Fruit fly (Drosophila melanogaster) whole organism, prepupa: ENCODE data around the gene Tmep.
A peak's percentile ranks its signal among the peaks of the same experiment; 100 is the strongest.

ENCODE experiments used
- CG10631 ChIP-seq: fragments of 200-800 bp; sonication (Bioruptor generic); optimal IDR thresholded peaks from 2 replicates; lab custom pipeline; 2016; ENCODE audit warnings: missing biosample characterization, missing genetic modification characterization
- CG10669 ChIP-seq: fragments of 200-800 bp; sonication (Bioruptor generic); optimal IDR thresholded peaks from 3 replicates; lab custom pipeline; 2018; ENCODE audit warnings: missing biosample characterization, mild to moderate bottlenecking, missing genetic modification characterization, moderate library complexity
- CG11294 ChIP-seq: fragments of 200-800 bp; sonication (Bioruptor generic); IDR thresholded peaks from 2 replicates; pipeline ENCODE4 v1.3.6; 2022; ENCODE audit warnings: missing biosample characterization, missing genetic modification characterization
- CG11762 ChIP-seq: fragments of 200-800 bp; sonication (Bioruptor generic); optimal IDR thresholded peaks from 3 replicates; lab custom pipeline; 2016; ENCODE audit warnings: missing biosample characterization, missing genetic modification characterization; ENCODE audit not compliant: insufficient read depth
- CG11902 ChIP-seq: fragments of 200-800 bp; sonication (Bioruptor generic); optimal IDR thresholded peaks from 3 replicates; lab custom pipeline; 2016; ENCODE audit warnings: missing biosample characterization, missing genetic modification characterization
- CG15336 ChIP-seq: fragments of 200-800 bp; sonication (Bioruptor generic); IDR thresholded peaks from 2 replicates; pipeline ENCODE4 v1.3.6; 2022; ENCODE audit warnings: missing biosample characterization, missing genetic modification characterization
- CG3032 ChIP-seq: fragments of 200-800 bp; optimal IDR thresholded peaks from 2 replicates; lab custom pipeline; 2019; ENCODE audit warnings: missing biosample characterization, mild to moderate bottlenecking, missing genetic modification characterization, moderate library complexity
- CG31627 ChIP-seq: fragments of 200-800 bp; sonication (Bioruptor generic); optimal IDR thresholded peaks from 3 replicates; lab custom pipeline; 2016; ENCODE audit warnings: missing biosample characterization, missing genetic modification characterization
- CG32006 ChIP-seq: fragments of 200-800 bp; sonication (Bioruptor generic); optimal IDR thresholded peaks from 3 replicates; lab custom pipeline; 2017; ENCODE audit warnings: missing biosample characterization, mild to moderate bottlenecking, missing genetic modification characterization
- CG34406 ChIP-seq: fragments of 200-800 bp; sonication (Bioruptor generic); optimal IDR thresholded peaks from 3 replicates; lab custom pipeline; 2016; ENCODE audit warnings: missing biosample characterization, missing genetic modification characterization
- CG4318 ChIP-seq: fragments of 200-800 bp; sonication (Bioruptor generic); optimal IDR thresholded peaks from 3 replicates; lab custom pipeline; 2017; ENCODE audit warnings: missing biosample characterization, mild to moderate bottlenecking, missing genetic modification characterization
- CG6163 ChIP-seq: fragments of 200-800 bp; sonication (Bioruptor generic); IDR thresholded peaks from 3 replicates; pipeline ENCODE4 v1.3.6; 2022; ENCODE audit warnings: missing biosample characterization, missing genetic modification characterization
- CG6276 ChIP-seq: fragments of 200-800 bp; sonication (Bioruptor generic); optimal IDR thresholded peaks from 2 replicates; lab custom pipeline; 2017; ENCODE audit warnings: missing biosample characterization, mild to moderate bottlenecking, missing genetic modification characterization
- CG6808 ChIP-seq: fragments of 200-800 bp; sonication (Bioruptor generic); optimal IDR thresholded peaks from 3 replicates; lab custom pipeline; 2017; ENCODE audit warnings: missing biosample characterization, missing genetic modification characterization, mild to moderate bottlenecking, moderate library complexity, missing genetic modification reagents
- CG8319 ChIP-seq: fragments of 200-800 bp; sonication (Bioruptor generic); optimal IDR thresholded peaks from 3 replicates; lab custom pipeline; 2016; ENCODE audit warnings: missing biosample characterization, missing genetic modification characterization
- CG8632 ChIP-seq: fragments of 200-800 bp; sonication (Bioruptor generic); optimal IDR thresholded peaks from 3 replicates; lab custom pipeline; 2016; ENCODE audit warnings: missing biosample characterization, missing genetic modification characterization
- CG9139 ChIP-seq: fragments of 200-800 bp; sonication (Bioruptor generic); optimal IDR thresholded peaks from 3 replicates; lab custom pipeline; 2017; ENCODE audit warnings: missing biosample characterization, mild to moderate bottlenecking, missing genetic modification characterization
- Eip75B ChIP-seq: fragments of 200-800 bp; sonication (Bioruptor generic); optimal IDR thresholded peaks from 3 replicates; lab custom pipeline; 2016; ENCODE audit warnings: missing biosample characterization, missing genetic modification characterization
- Ets21C ChIP-seq: fragments of 200-800 bp; sonication (Bioruptor generic); optimal IDR thresholded peaks from 3 replicates; lab custom pipeline; 2016; ENCODE audit warnings: missing biosample characterization, missing genetic modification characterization
- Ets96B ChIP-seq: fragments of 200-800 bp; optimal IDR thresholded peaks from 2 replicates; lab custom pipeline; 2019; ENCODE audit warnings: missing biosample characterization, mild to moderate bottlenecking, missing genetic modification characterization, moderate library complexity
- Gug ChIP-seq: fragments of 200-800 bp; sonication (Bioruptor generic); IDR thresholded peaks from 2 replicates; pipeline ENCODE4 v1.3.6; 2022; ENCODE audit warnings: missing biosample characterization, missing genetic modification characterization
- Hr38 ChIP-seq: sonication (Bioruptor generic); optimal IDR thresholded peaks from 2 replicates; lab custom pipeline; 2016; ENCODE audit warnings: missing biosample characterization, missing genetic modification characterization
- Hr39 ChIP-seq: fragments of 200-800 bp; sonication (Bioruptor generic); optimal IDR thresholded peaks from 2 replicates; lab custom pipeline; 2016; ENCODE audit warnings: missing biosample characterization, missing genetic modification characterization
- Lpt ChIP-seq: fragments of 200-800 bp; sonication (Bioruptor generic); optimal IDR thresholded peaks from 3 replicates; lab custom pipeline; 2016; ENCODE audit warnings: missing biosample characterization, missing genetic modification characterization
- Met ChIP-seq: fragments of 200-800 bp; sonication (Bioruptor generic); optimal IDR thresholded peaks from 3 replicates; lab custom pipeline; 2016; ENCODE audit warnings: missing biosample characterization, missing genetic modification characterization
- Smox ChIP-seq: fragments of 200-800 bp; sonication (Bioruptor generic); optimal IDR thresholded peaks from 3 replicates; lab custom pipeline; 2016; ENCODE audit warnings: missing biosample characterization, missing genetic modification characterization
- Sox102F ChIP-seq: fragments of 200-800 bp; sonication (Bioruptor generic); optimal IDR thresholded peaks from 2 replicates; lab custom pipeline; 2016; ENCODE audit warnings: missing biosample characterization, mild to moderate bottlenecking, missing genetic modification characterization
- Sox14 ChIP-seq: fragments of 200-800 bp; sonication (Bioruptor generic); optimal IDR thresholded peaks from 3 replicates; lab custom pipeline; 2016; ENCODE audit warnings: missing biosample characterization, missing genetic modification characterization
- achi ChIP-seq: fragments of 200-800 bp; sonication (Bioruptor generic); optimal IDR thresholded peaks from 3 replicates; lab custom pipeline; 2016; ENCODE audit warnings: missing biosample characterization, missing genetic modification characterization
- acj6 ChIP-seq: fragments of 200-800 bp; sonication (Bioruptor generic); optimal IDR thresholded peaks from 3 replicates; lab custom pipeline; 2016; ENCODE audit warnings: missing biosample characterization, missing genetic modification characterization
- cyc ChIP-seq: fragments of 200-800 bp; sonication (Bioruptor generic); optimal IDR thresholded peaks from 3 replicates; lab custom pipeline; 2016; ENCODE audit warnings: missing biosample characterization, missing genetic modification characterization
- dsx ChIP-seq: fragments of 200-800 bp; optimal IDR thresholded peaks from 3 replicates; lab custom pipeline; 2019; ENCODE audit warnings: missing biosample characterization, mild to moderate bottlenecking, missing genetic modification characterization, moderate library complexity; ENCODE audit not compliant: poor library complexity, severe bottlenecking
- eg ChIP-seq: fragments of 200-800 bp; sonication (Bioruptor generic); IDR thresholded peaks from 3 replicates; pipeline ENCODE4 v1.3.6; 2022; ENCODE audit warnings: missing biosample characterization, missing genetic modification characterization
- esn ChIP-seq: fragments of 200-800 bp; sonication (Bioruptor generic); optimal IDR thresholded peaks from 2 replicates; lab custom pipeline; 2016; ENCODE audit warnings: missing biosample characterization, mild to moderate bottlenecking, missing genetic modification characterization, moderate library complexity
- fd59A ChIP-seq: fragments of 200-800 bp; sonication (Bioruptor generic); optimal IDR thresholded peaks from 2 replicates; lab custom pipeline; 2017; ENCODE audit warnings: missing biosample characterization, mild to moderate bottlenecking, missing genetic modification characterization, missing genetic modification reagents
- fkh ChIP-seq: fragments of 200-800 bp; sonication (Bioruptor generic); optimal IDR thresholded peaks from 3 replicates; lab custom pipeline; 2017; ENCODE audit warnings: missing biosample characterization, mild to moderate bottlenecking, missing genetic modification characterization, moderate library complexity
- lz ChIP-seq: fragments of 200-800 bp; sonication (Bioruptor generic); optimal IDR thresholded peaks from 3 replicates; lab custom pipeline; 2016; ENCODE audit warnings: missing biosample characterization, missing genetic modification characterization
- net ChIP-seq: fragments of 200-800 bp; sonication (Bioruptor generic); optimal IDR thresholded peaks from 3 replicates; lab custom pipeline; 2016; ENCODE audit warnings: missing biosample characterization, missing genetic modification characterization
- pdm3 ChIP-seq: fragments of 200-800 bp; sonication (Bioruptor generic); optimal IDR thresholded peaks from 3 replicates; lab custom pipeline; 2016; ENCODE audit warnings: missing biosample characterization, missing genetic modification characterization
- spab ChIP-seq: fragments of 200-800 bp; sonication (Bioruptor generic); optimal IDR thresholded peaks from 2 replicates; lab custom pipeline; 2017; ENCODE audit warnings: missing biosample characterization, mild to moderate bottlenecking, missing genetic modification characterization, missing genetic modification reagents
- ss ChIP-seq, 2 experiments: fragments of 200-800 bp; sonication (Bioruptor generic); optimal IDR thresholded peaks; 2 replicates in 1 of 2; 3 replicates in 1 of 2; lab custom pipeline; 2017 to 2018; ENCODE audit warnings: mild to moderate bottlenecking in 2 of 2, missing biosample characterization in 2 of 2, missing genetic modification characterization in 2 of 2, moderate library complexity in 1 of 2
- svp ChIP-seq: fragments of 200-800 bp; sonication (Bioruptor generic); peaks from one replicate; lab custom pipeline; 2016; ENCODE audit warnings: missing biosample characterization, missing genetic modification characterization
- topi ChIP-seq: fragments of 200-800 bp; sonication (Bioruptor generic); optimal IDR thresholded peaks from 3 replicates; lab custom pipeline; 2016; ENCODE audit warnings: missing biosample characterization, missing genetic modification characterization
- vri ChIP-seq: fragments of 200-800 bp; sonication (Bioruptor generic); optimal IDR thresholded peaks from 3 replicates; lab custom pipeline; 2016; ENCODE audit warnings: missing biosample characterization, mild to moderate bottlenecking, missing genetic modification characterization

The Tmep gene

DNA sequence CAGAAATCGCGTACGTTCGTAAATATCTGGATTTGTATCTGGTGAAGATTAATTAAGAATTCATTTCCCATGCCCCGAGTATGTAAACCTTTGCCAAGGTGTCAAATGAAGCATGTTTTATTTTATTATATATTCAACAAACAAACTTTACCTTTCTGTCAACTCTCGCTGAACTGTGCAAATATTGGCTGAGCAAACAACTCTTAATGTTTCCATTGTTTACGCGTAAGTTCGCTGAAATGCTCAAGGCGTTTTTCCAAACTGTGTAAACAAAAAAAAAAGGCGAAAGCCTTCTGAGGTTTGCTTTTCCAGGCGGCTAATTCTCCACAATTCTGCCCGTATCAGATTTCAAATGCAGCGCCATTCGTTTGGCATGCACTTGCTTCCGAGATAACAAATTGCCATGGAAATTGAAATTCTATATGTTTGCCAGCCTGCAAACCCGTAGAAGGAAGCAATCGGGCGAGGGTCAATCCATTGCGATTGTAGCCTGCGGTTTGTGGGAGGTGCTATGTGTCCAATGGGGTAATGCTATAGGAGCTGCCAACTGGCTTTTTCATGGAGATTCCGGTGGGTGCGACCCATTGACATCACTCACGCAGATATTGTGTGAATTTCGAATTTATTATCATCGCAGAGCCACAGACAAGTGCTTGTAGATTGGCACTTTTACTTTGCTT is 22.9 kb downstream of the Tmep start (continued):
- peak; percentile 50 for TF ChIP-seq Ets96B (tag; lab: Kevin White, UChicago)
- peak; percentile 50 for TF ChIP-seq Sox14 (GFP tag; lab: Kevin White, UChicago)
- TF ChIP-seq CG3032: peak; percentile 71
- peak; percentile 70 for TF ChIP-seq acj6
- peak; percentile 30 for TF ChIP-seq CG32006 (GFP tag; lab: Kevin White, UChicago)
- TF ChIP-seq CG34406 (GFP tag; lab: Kevin White, UChicago): peak; percentile 85
- peak; percentile 82 for TF ChIP-seq CG6808
- TF ChIP-seq vri: peak; percentile 97
- TF ChIP-seq Sox102F (GFP tag; lab: Kevin White, UChicago): peak; percentile 89
- peak; percentile 42 for TF ChIP-seq Lpt (GFP tag; lab: Kevin White, UChicago)
- TF ChIP-seq CG6163 (GFP tag; lab: Robert Waterston, UW): peak; percentile 90
- TF ChIP-seq CG8632 (GFP tag; lab: Kevin White, UChicago): peak; percentile 85
- peak; percentile 49; the same call in 2 of the 3 replicates for TF ChIP-seq eg
- TF ChIP-seq CG8319 (GFP tag; lab: Kevin White, UChicago): peak; percentile 73
- no peak for TF ChIP-seq Gug (GFP tag; lab: Robert Waterston, UW)
- TF ChIP-seq lz (GFP tag; lab: Kevin White, UChicago): peak; percentile 74
- peak; percentile 86 for TF ChIP-seq Met (GFP tag; lab: Kevin White, UChicago)
- TF ChIP-seq ss (GFP tag; optimal IDR thresholded peaks at IDR 0.05; lab: Kevin White, UChicago): peak; percentile 64 to 89
- no peak for TF ChIP-seq CG11294 (GFP tag; lab: Robert Waterston, UW)
- TF ChIP-seq dsx (GFP tag; lab: Kevin White, UChicago): peak; percentile 50
- TF ChIP-seq pdm3: peak; percentile 80
- TF ChIP-seq achi (GFP tag; lab: Kevin White, UChicago): peak; percentile 68
- TF ChIP-seq topi: peak; percentile 76
- peak; percentile 85 for TF ChIP-seq CG10669 (GFP tag; lab: Kevin White, UChicago)
- 0 out of 2 replicates have a peak, but pooled peaks have one; percentile 19 for TF ChIP-seq CG15336 (GFP tag; lab: Robert Waterston, UW)
- peak; percentile 64 for TF ChIP-seq CG11762
- TF ChIP-seq CG31627 (GFP tag; lab: Kevin White, UChicago): peak; percentile 69
- TF ChIP-seq svp: peak; percentile 90
- TF ChIP-seq Eip75B (GFP tag; lab: Kevin White, UChicago): peak; percentile 78
- no peak for TF ChIP-seq CG6276 (GFP tag; lab: Kevin White, UChicago)
- TF ChIP-seq Hr38 (GFP tag; lab: Kevin White, UChicago): no peak
- no peak for TF ChIP-seq CG11902 (GFP tag; lab: Kevin White, UChicago)
- no peak for TF ChIP-seq Smox (GFP tag; lab: Kevin White, UChicago)
- TF ChIP-seq esn (GFP tag; lab: Kevin White, UChicago): peak; percentile 90
- peak; percentile 87 for TF ChIP-seq CG9139
- TF ChIP-seq spab (GFP tag; lab: Kevin White, UChicago): peak; percentile 81
- peak; percentile 29 for TF ChIP-seq Ets21C (GFP tag; lab: Kevin White, UChicago)

DNA sequence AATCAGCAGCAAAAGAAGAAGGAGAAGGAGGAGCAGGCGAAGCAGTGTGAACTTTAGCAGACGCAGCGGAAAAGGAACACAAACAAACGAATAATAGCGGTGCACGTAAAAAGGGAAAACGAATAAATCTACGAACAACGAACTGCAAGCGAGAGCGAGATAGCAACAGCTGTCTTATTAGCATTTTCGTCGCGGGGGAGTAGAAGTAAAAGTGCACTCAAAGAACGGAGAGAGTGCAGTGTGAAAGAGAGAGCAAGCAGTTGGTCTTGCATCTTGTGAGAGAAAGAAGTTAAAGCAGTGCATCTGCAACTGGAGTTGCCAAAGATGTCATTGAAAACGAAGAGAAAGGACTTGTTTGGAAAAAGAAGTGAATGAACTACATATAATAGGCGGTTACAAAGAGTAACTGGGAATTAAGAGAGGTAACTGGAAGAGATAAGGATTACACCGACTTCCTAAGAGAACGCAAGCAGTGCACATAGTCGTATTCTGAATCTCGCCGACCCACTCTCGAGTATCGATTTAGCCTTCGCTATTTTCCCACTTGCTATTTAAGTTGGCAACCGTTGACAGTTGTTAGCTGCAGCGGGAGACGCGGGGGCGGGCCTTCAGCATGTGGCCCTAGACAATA is 24.0 kb downstream of the Tmep start:
- TF ChIP-seq pdm3 (no peak), lz (GFP tag; lab: Kevin White, UChicago) (no peak), vri (no peak), Ets21C (GFP tag; lab: Kevin White, UChicago) (no peak), CG11902 (GFP tag; lab: Kevin White, UChicago) (no peak), CG10631 (GFP tag; lab: Kevin White, UChicago) (no peak), net (GFP tag; lab: Kevin White, UChicago) (peak; percentile 7), Eip75B (GFP tag; lab: Kevin White, UChicago) (no peak), Met (GFP tag; lab: Kevin White, UChicago) (no peak), dsx (GFP tag; lab: Kevin White, UChicago) (peak; percentile 36), svp (peak; percentile 75), CG34406 (GFP tag; lab: Kevin White, UChicago) (no peak), CG9139 (no peak), ss (GFP tag; optimal IDR thresholded peaks at IDR 0.05; lab: Kevin White, UChicago) (peak; percentile 34 to 45), CG8632 (GFP tag; lab: Kevin White, UChicago) (no peak), CG15336 (GFP tag; lab: Robert Waterston, UW) (0 out of 2 replicates have a peak, but pooled peaks have one; percentile 21), CG4318 (GFP tag; lab: Kevin White, UChicago) (no peak), CG6163 (GFP tag; lab: Robert Waterston, UW) (peak; percentile 79), Hr38 (GFP tag; lab: Kevin White, UChicago) (no peak), cyc (GFP tag; lab: Kevin White, UChicago) (no peak), CG3032 (no peak), Hr39 (GFP tag; lab: Kevin White, UChicago) (no peak), Sox14 (GFP tag; lab: Kevin White, UChicago) (peak; percentile 31), esn (GFP tag; lab: Kevin White, UChicago) (no peak), CG11294 (GFP tag; lab: Robert Waterston, UW) (no peak), fkh (GFP tag; lab: Kevin White, UChicago) (no peak), fd59A (GFP tag; lab: Kevin White, UChicago) (no peak), Ets96B (tag; lab: Kevin White, UChicago) (no peak), CG8319 (GFP tag; lab: Kevin White, UChicago) (no peak)
